Fruit fly (Drosophila melanogaster) whole organism, pupa: ENCODE measurements around the gene Mnn1.

ENCODE experiments used
- CG13204 ChIP-seq: fragments of 200-800 bp; sonication (Bioruptor generic); optimal IDR thresholded peaks from 2 replicates; lab custom pipeline; 2018; ENCODE audit warnings: missing biosample characterization, mild to moderate bottlenecking, missing genetic modification characterization, moderate library complexity
- CG15710 ChIP-seq: fragments of 200-800 bp; sonication (Bioruptor generic); optimal IDR thresholded peaks from 2 replicates; lab custom pipeline; 2018; ENCODE audit warnings: missing biosample characterization, mild to moderate bottlenecking, missing genetic modification characterization, moderate library complexity
- CG8301 ChIP-seq: fragments of 200-800 bp; sonication (Bioruptor generic); optimal IDR thresholded peaks from 2 replicates; lab custom pipeline; 2018; ENCODE audit warnings: missing biosample characterization, mild to moderate bottlenecking, missing genetic modification characterization
- Pif1A ChIP-seq: fragments of 200-800 bp; sonication (Bioruptor generic); optimal IDR thresholded peaks from 3 replicates; lab custom pipeline; 2016; ENCODE audit warnings: missing biosample characterization, missing genetic modification characterization

dm6 chr2L:7097386-7097785, 41.3 kb downstream of the Mnn1 start:
- TF ChIP-seq Pif1A, result no peak
- no peak for TF ChIP-seq CG15710 (tag; lab: Kevin White, UChicago)
- TF ChIP-seq CG8301 (tag; lab: Kevin White, UChicago), result no peak
- TF ChIP-seq CG13204 (GFP tag; lab: Kevin White, UChicago), result no peak
